Worm (Caenorhabditis elegans) whole organism, dauer: ENCODE measurements around the gene eif-3.F.

Experiments
- unc-62 ChIP-seq: sonication (generic microtip); optimal IDR thresholded peaks from 2 replicates; lab custom pipeline; 2017; ENCODE audit warnings: missing biosample characterization, missing genetic modification reagents, missing genetic modification characterization

eif-3.F gene

ce11 chrII:9379796-9380195, 48.4 kb downstream of the eif-3.F start, which contains the start of gene srh-48:
Gene srh-48, plus strand, starts transcription at chrII:9380096.
- no peak for TF ChIP-seq unc-62 (GFP tag; lab: Kevin White, UChicago)
